Worm (Caenorhabditis elegans) whole organism, mixed stage, embryonic: ENCODE data around the gene srd-38.

Source experiments
- blmp-1 ChIP-seq: fragments of 150-350 bp; optimal IDR thresholded peaks from 2 replicates; lab custom pipeline; 2014; ENCODE audit warnings: missing biosample characterization, missing genetic modification characterization
- elt-3 ChIP-seq: fragments of 150-350 bp; optimal IDR thresholded peaks from 2 replicates; lab custom pipeline; 2014; ENCODE audit warnings: missing biosample characterization, missing genetic modification characterization
- lin-13 ChIP-seq: fragments of 150-350 bp; optimal IDR thresholded peaks from 2 replicates; lab custom pipeline; 2014; ENCODE audit warnings: missing biosample characterization, missing genetic modification characterization
- lsy-2 ChIP-seq: fragments of 150-350 bp; optimal IDR thresholded peaks from 2 replicates; lab custom pipeline; 2014; ENCODE audit warnings: missing biosample characterization, missing genetic modification characterization
- mep-1 ChIP-seq: fragments of 150-350 bp; optimal IDR thresholded peaks from 2 replicates; lab custom pipeline; 2017; ENCODE audit warnings: missing biosample characterization, missing genetic modification reagents, missing genetic modification characterization, inconsistent platforms
- nhr-12 ChIP-seq: fragments of 150-350 bp; optimal IDR thresholded peaks from 2 replicates; lab custom pipeline; 2014; ENCODE audit warnings: missing biosample characterization, missing genetic modification characterization
- nhr-237 ChIP-seq: fragments of 150-350 bp; optimal IDR thresholded peaks from 2 replicates; lab custom pipeline; 2014; ENCODE audit warnings: missing biosample characterization, missing genetic modification characterization
- snpc-4 ChIP-seq: fragments of 150-350 bp; optimal IDR thresholded peaks from 2 replicates; lab custom pipeline; 2014; ENCODE audit warnings: missing biosample characterization, missing genetic modification characterization
- tbx-8 ChIP-seq: fragments of 200-800 bp; sonication (Bioruptor generic); optimal IDR thresholded peaks from 2 replicates; lab custom pipeline; 2018; ENCODE audit warnings: mild to moderate bottlenecking, missing genetic modification characterization, moderate library complexity, missing compliant biosample characterization
- ztf-11 ChIP-seq: fragments of 150-350 bp; optimal IDR thresholded peaks from 2 replicates; lab custom pipeline; 2014; ENCODE audit warnings: missing biosample characterization, missing genetic modification characterization

DNA sequence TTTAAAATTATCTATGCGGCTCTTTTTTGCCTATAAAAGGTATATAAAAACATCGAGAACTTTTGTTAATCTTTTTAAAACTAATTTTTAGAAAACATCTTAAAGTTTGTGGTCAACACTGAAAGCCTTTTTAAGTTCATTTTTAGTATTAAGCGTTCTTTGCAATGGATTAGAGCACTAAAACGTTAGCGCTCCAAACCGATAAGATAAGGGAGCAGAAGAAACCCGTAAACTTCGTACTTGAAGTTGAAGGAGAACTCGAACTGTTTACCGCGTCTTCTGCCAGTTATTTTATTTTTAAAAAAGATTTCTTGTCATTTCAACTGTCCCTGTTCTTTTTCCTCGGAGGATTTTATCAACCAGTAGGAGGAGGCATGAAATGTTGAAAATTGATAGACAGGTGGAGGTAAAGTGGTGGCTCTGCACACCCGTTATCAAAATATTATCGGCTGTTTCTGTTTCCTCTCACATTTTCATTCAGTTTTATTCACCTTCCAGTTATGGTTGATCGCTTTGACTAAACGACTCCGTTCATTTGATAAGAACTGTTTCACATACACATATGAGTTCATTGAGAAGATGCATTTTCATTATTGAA is 47.5 kb downstream of the srd-38 start:
- TF ChIP-seq ztf-11 (tag; lab: Kevin White, UChicago) (no peak), lsy-2 (tag; lab: Kevin White, UChicago) (no peak), mep-1 (tag; lab: Kevin White, UChicago) (no peak), nhr-12 (tag; lab: Kevin White, UChicago) (no peak), snpc-4 (tag; lab: Kevin White, UChicago) (no peak), nhr-237 (tag; lab: Kevin White, UChicago) (no peak), tbx-8 (GFP tag; lab: Kevin White, UChicago) (no peak), lin-13 (tag; lab: Kevin White, UChicago) (no peak), blmp-1 (no peak), elt-3 (tag; lab: Kevin White, UChicago) (no peak)
